Worm (Caenorhabditis elegans): ENCODE measurements around the gene K12D9.1.

The K12D9.1 gene

DNA sequence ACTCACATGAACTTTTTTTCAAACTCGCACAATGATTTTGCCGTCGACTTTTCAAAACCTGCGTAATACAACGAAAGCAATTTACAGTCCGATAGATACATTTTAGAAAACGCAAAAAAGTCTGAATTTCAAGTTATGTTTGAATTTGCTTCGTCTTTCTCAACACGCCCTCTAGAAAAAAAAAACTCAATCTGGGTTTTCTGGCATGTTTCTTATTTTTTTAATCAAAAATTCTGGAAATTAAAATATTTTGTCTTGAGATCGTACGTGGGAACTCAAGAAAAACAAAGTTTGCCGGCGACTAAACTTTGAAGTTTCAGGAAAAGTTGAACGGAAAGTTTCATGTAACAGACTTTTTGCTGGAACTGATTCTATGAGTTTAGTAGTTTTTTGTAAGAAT lies 20.5 kb upstream of the K12D9.1 start, which contains the start of gene srw-115:
TSS of gene srw-115 (minus strand) at position 101 of the 400 bp plus-strand sequence.
- TF ChIP-seq pqm-1 (tag; optimal IDR thresholded peaks at IDR 0.05), result no peak
- no peak for TF ChIP-seq ets-4 (tag; optimal IDR thresholded peaks at IDR 0.05)
- TF ChIP-seq dmd-4 (tag; optimal IDR thresholded peaks at IDR 0.05; ENCODE audit: borderline replicate concordance), result no peak
- no peak for TF ChIP-seq npax-4 (tag; optimal IDR thresholded peaks at IDR 0.05)
- no peak for TF ChIP-seq ceh-6 (GFP tag; optimal IDR thresholded peaks at IDR 0.05)
- TF ChIP-seq hlh-15 (tag; optimal IDR thresholded peaks at IDR 0.05), result no peak
- no peak for TF ChIP-seq hlh-30 (tag; optimal IDR thresholded peaks at IDR 0.05; ENCODE audit: insufficient read depth)
- no peak for TF ChIP-seq pat-9 (tag; optimal IDR thresholded peaks at IDR 0.05)
- no peak for TF ChIP-seq ahr-1 (tag; optimal IDR thresholded peaks at IDR 0.05)
- no peak for TF ChIP-seq K02D7.2 (tag; optimal IDR thresholded peaks at IDR 0.05)
- TF ChIP-seq rnt-1 (tag; optimal IDR thresholded peaks at IDR 0.05), result no peak
- no peak for TF ChIP-seq unc-42 (tag; optimal IDR thresholded peaks at IDR 0.05)
- TF ChIP-seq ceh-22 (tag; optimal IDR thresholded peaks at IDR 0.05), result no peak
- no peak for TF ChIP-seq unc-55 (GFP tag; optimal IDR thresholded peaks at IDR 0.05)
- no peak for TF ChIP-seq mec-3 (tag; optimal IDR thresholded peaks at IDR 0.05; ENCODE audit: borderline replicate concordance)
- TF ChIP-seq lin-11 (tag; optimal IDR thresholded peaks at IDR 0.05), result no peak
- no peak for TF ChIP-seq ceh-45 (GFP tag; IDR thresholded peaks at IDR 0.05)
- TF ChIP-seq T23F11.4 (GFP tag; optimal IDR thresholded peaks at IDR 0.05), result no peak
- no peak for TF ChIP-seq C08G9.2 (tag; optimal IDR thresholded peaks at IDR 0.05)

ce11 chrV:2996105-2996504 lies 18.2 kb upstream of the K12D9.1 start, which contains the start of gene srw-120:
srw-120 (minus strand) TSS chrV:2996205.
- no peak for TF ChIP-seq unc-55 (GFP tag; optimal IDR thresholded peaks at IDR 0.05)
- no peak for TF ChIP-seq pros-1 (tag; optimal IDR thresholded peaks at IDR 0.05)
- TF ChIP-seq pat-9 (tag; optimal IDR thresholded peaks at IDR 0.05), result no peak
- TF ChIP-seq elt-2 (tag; optimal IDR thresholded peaks at IDR 0.05), result no peak
- TF ChIP-seq ceh-14 (tag; optimal IDR thresholded peaks at IDR 0.05), result no peak
- no peak for TF ChIP-seq fkh-6 (tag; optimal IDR thresholded peaks at IDR 0.05)
- TF ChIP-seq hlh-6 (tag; optimal IDR thresholded peaks at IDR 0.05), result no peak
- no peak for TF ChIP-seq elt-4 (tag; optimal IDR thresholded peaks at IDR 0.05)
- no peak for TF ChIP-seq ceh-48 (tag; optimal IDR thresholded peaks at IDR 0.05)
- TF ChIP-seq ceh-31 (tag; optimal IDR thresholded peaks at IDR 0.05), result no peak
- no peak for TF ChIP-seq madf-2 (tag; optimal IDR thresholded peaks at IDR 0.05)
- no peak for TF ChIP-seq nhr-11 (tag; optimal IDR thresholded peaks at IDR 0.05)
- TF ChIP-seq nfya-1 (tag; optimal IDR thresholded peaks at IDR 0.05), result no peak
- no peak for TF ChIP-seq unc-3 (GFP tag; conservative IDR thresholded peaks at IDR 0.05)
- TF ChIP-seq unc-3 (tag; optimal IDR thresholded peaks at IDR 0.05), result no peak
- TF ChIP-seq C38D4.7 (GFP tag; optimal IDR thresholded peaks at IDR 0.05), result no peak

- TF ChIP-seq K02D7.2 (tag; optimal IDR thresholded peaks at IDR 0.05), result no peak
- no peak for TF ChIP-seq odd-2 (tag; optimal IDR thresholded peaks at IDR 0.05)
- no peak for TF ChIP-seq ceh-45 (GFP tag; IDR thresholded peaks at IDR 0.05)
- no peak for TF ChIP-seq ztf-16 (tag; optimal IDR thresholded peaks at IDR 0.05)
- no peak for TF ChIP-seq C08G9.2 (tag; optimal IDR thresholded peaks at IDR 0.05)
- no peak for TF ChIP-seq ceh-30 (tag; optimal IDR thresholded peaks at IDR 0.05)
- TF ChIP-seq gmeb-2 (tag; optimal IDR thresholded peaks at IDR 0.05), result no peak
- TF ChIP-seq lim-6 (tag; optimal IDR thresholded peaks at IDR 0.05), result no peak
- no peak for TF ChIP-seq elt-4 (tag; optimal IDR thresholded peaks at IDR 0.05)
Observed at ce11 chrV:2999736-3000135, 14.5 kb upstream of the K12D9.1 start, which contains the start of gene srw-119. srw-119 (minus strand) TSS chrV:2999836.

DNA sequence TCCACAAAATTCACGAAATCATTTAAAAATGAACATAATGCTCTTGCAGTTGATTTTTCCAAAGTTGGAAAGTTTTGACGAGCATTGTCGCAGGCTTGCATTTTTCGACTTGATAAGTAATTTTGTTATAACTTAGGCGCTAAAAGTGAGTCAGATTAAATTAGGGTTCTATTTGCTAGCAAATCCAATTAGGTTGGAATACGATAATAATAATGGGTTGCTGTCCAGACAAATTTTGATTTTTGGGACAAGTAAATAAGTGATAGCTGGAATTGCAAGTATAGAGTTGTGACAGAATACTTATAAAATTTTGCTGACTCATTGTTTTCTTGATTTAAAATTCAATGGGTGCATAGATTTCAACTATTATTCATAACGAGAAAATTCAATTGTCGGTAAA lies 8.3 kb upstream of the K12D9.1 start, which contains the start of gene srw-112:
TSS of gene srw-112 (minus strand) at position 101 of the 400 bp plus-strand sequence.
- TF ChIP-seq hlh-8 (tag; optimal IDR thresholded peaks at IDR 0.05), result no peak

Data from whole organism, late embryonic.